Worm (Caenorhabditis elegans) whole organism, late embryonic: ENCODE results near the gene ceh-57.

Source experiments
- C08G9.2 ChIP-seq: sonication (generic microtip); optimal IDR thresholded peaks from 2 replicates; lab custom pipeline; 2016; ENCODE audit warnings: mild to moderate bottlenecking, missing genetic modification characterization, moderate library complexity, missing compliant biosample characterization
- C38D4.7 ChIP-seq: fragments of 200-800 bp; sonication (Bioruptor generic); optimal IDR thresholded peaks from 2 replicates; lab custom pipeline; 2018; ENCODE audit warnings: mild to moderate bottlenecking, missing genetic modification characterization, moderate library complexity, missing compliant biosample characterization
- F13H6.1 ChIP-seq: sonication (generic microtip); optimal IDR thresholded peaks from 2 replicates; lab custom pipeline; 2016; ENCODE audit warnings: missing genetic modification characterization, missing compliant biosample characterization
- T23F11.4 ChIP-seq: fragments of 200-800 bp; sonication (Bioruptor generic); optimal IDR thresholded peaks from 2 replicates; lab custom pipeline; 2018; ENCODE audit warnings: mild to moderate bottlenecking, missing genetic modification characterization, missing compliant biosample characterization
- Y22D7AL.16 ChIP-seq: sonication (generic microtip); optimal IDR thresholded peaks from 2 replicates; lab custom pipeline; 2016; ENCODE audit warnings: missing genetic modification characterization, missing compliant biosample characterization
- ahr-1 ChIP-seq: sonication (generic microtip); optimal IDR thresholded peaks from 2 replicates; lab custom pipeline; 2016; ENCODE audit warnings: missing genetic modification characterization, missing compliant biosample characterization
- ama-1 ChIP-seq: fragments of 150-350 bp; optimal IDR thresholded peaks from 2 replicates; lab custom pipeline; 2014
- ceh-22 ChIP-seq: sonication (generic microtip); optimal IDR thresholded peaks from 2 replicates; lab custom pipeline; 2017; ENCODE audit warnings: missing biosample characterization, missing genetic modification characterization
- ceh-31 ChIP-seq: sonication (generic microtip); optimal IDR thresholded peaks from 2 replicates; lab custom pipeline; 2016; ENCODE audit warnings: missing genetic modification characterization, missing compliant biosample characterization
- ceh-34 ChIP-seq: sonication (generic microtip); optimal IDR thresholded peaks from 2 replicates; lab custom pipeline; 2016; ENCODE audit warnings: mild to moderate bottlenecking, missing genetic modification characterization, missing compliant biosample characterization
- ceh-6 ChIP-seq: fragments of 200-800 bp; sonication (Bioruptor generic); optimal IDR thresholded peaks from 2 replicates; lab custom pipeline; 2018; ENCODE audit warnings: mild to moderate bottlenecking, missing genetic modification characterization, missing compliant biosample characterization
- che-1 ChIP-seq: sonication (generic microtip); optimal IDR thresholded peaks from 2 replicates; lab custom pipeline; 2016; ENCODE audit warnings: mild to moderate bottlenecking, missing genetic modification characterization, missing compliant biosample characterization
- dmd-4 ChIP-seq: sonication (generic microtip); optimal IDR thresholded peaks from 2 replicates; lab custom pipeline; 2016; ENCODE audit warnings: borderline replicate concordance, missing genetic modification characterization, missing compliant biosample characterization
- elt-2 ChIP-seq: sonication (generic microtip); optimal IDR thresholded peaks from 2 replicates; lab custom pipeline; 2016; ENCODE audit warnings: missing genetic modification reagents, missing genetic modification characterization, missing compliant biosample characterization
- elt-4 ChIP-seq: sonication (generic microtip); optimal IDR thresholded peaks from 2 replicates; lab custom pipeline; 2016; ENCODE audit warnings: missing genetic modification characterization, missing compliant biosample characterization
- ets-4 ChIP-seq: sonication (generic microtip); optimal IDR thresholded peaks from 2 replicates; lab custom pipeline; 2016; ENCODE audit warnings: missing genetic modification characterization, missing compliant biosample characterization
- eyg-1 ChIP-seq: sonication (generic microtip); optimal IDR thresholded peaks from 2 replicates; lab custom pipeline; 2016; ENCODE audit warnings: missing genotype, missing genetic modification characterization, missing compliant biosample characterization
- hlh-13 ChIP-seq: fragments of 200-800 bp; sonication (Bioruptor generic); optimal IDR thresholded peaks from 2 replicates; lab custom pipeline; 2018; ENCODE audit warnings: mild to moderate bottlenecking, missing genetic modification characterization, missing compliant biosample characterization
- hlh-30 ChIP-seq: sonication (generic microtip); optimal IDR thresholded peaks from 2 replicates; lab custom pipeline; 2017; ENCODE audit warnings: antibody characterized with exemption, missing genetic modification characterization, missing compliant biosample characterization; ENCODE audit not compliant: insufficient read depth
- lin-11 ChIP-seq: fragments of 200-800 bp; sonication (Bioruptor generic); optimal IDR thresholded peaks from 2 replicates; lab custom pipeline; 2018; ENCODE audit warnings: mild to moderate bottlenecking, missing genetic modification characterization, missing compliant biosample characterization
- nhr-11 ChIP-seq: fragments of 150-350 bp; optimal IDR thresholded peaks from 2 replicates; lab custom pipeline; 2014; ENCODE audit warnings: missing biosample characterization, missing genetic modification characterization
- nhr-232 ChIP-seq: sonication (generic microtip); optimal IDR thresholded peaks from 2 replicates; lab custom pipeline; 2016; ENCODE audit warnings: missing genetic modification characterization, missing compliant biosample characterization
- npax-4 ChIP-seq: sonication (generic microtip); optimal IDR thresholded peaks from 2 replicates; lab custom pipeline; 2016; ENCODE audit warnings: missing genetic modification characterization, missing compliant biosample characterization
- odd-2 ChIP-seq: sonication (generic microtip); optimal IDR thresholded peaks from 2 replicates; lab custom pipeline; 2017; ENCODE audit warnings: antibody characterized with exemption, mild to moderate bottlenecking, missing genetic modification characterization, missing compliant biosample characterization
- pax-1 ChIP-seq: fragments of 150-350 bp; optimal IDR thresholded peaks from 2 replicates; lab custom pipeline; 2014; ENCODE audit warnings: missing biosample characterization, missing genetic modification characterization
- pqm-1 ChIP-seq: sonication (generic microtip); optimal IDR thresholded peaks from 2 replicates; lab custom pipeline; 2016; ENCODE audit warnings: missing genetic modification characterization, missing compliant biosample characterization
- pros-1 ChIP-seq: fragments of 150-350 bp; optimal IDR thresholded peaks from 2 replicates; lab custom pipeline; 2014; ENCODE audit warnings: missing biosample characterization, missing genetic modification reagents, missing genetic modification characterization
- ref-2 ChIP-seq: sonication (generic microtip); optimal IDR thresholded peaks from 2 replicates; lab custom pipeline; 2016; ENCODE audit warnings: missing genetic modification characterization, missing compliant biosample characterization
- rnt-1 ChIP-seq: sonication (generic microtip); optimal IDR thresholded peaks from 2 replicates; lab custom pipeline; 2016; ENCODE audit warnings: missing genetic modification characterization, missing compliant biosample characterization
- sox-2 ChIP-seq: fragments of 200-800 bp; sonication (Bioruptor generic); IDR thresholded peaks from 2 replicates; pipeline ENCODE4 v1.3.6; 2022; ENCODE audit warnings: missing genetic modification reagents, missing genetic modification characterization, missing compliant biosample characterization
- tbx-2 ChIP-seq: sonication (generic microtip); optimal IDR thresholded peaks from 2 replicates; lab custom pipeline; 2016; ENCODE audit warnings: missing genetic modification characterization, missing compliant biosample characterization
- tbx-7 ChIP-seq: sonication (generic microtip); optimal IDR thresholded peaks from 2 replicates; lab custom pipeline; 2016; ENCODE audit warnings: missing genotype, missing genetic modification characterization, missing compliant biosample characterization
- unc-3 ChIP-seq, 2 experiments: fragments of 200-800 bp in 1 of 2; sonication (Bioruptor generic) in 1 of 2; sonication (generic microtip) in 1 of 2; conservative IDR thresholded peaks in 1 of 2; optimal IDR thresholded peaks in 1 of 2; 2 replicates each; pipeline versions ENCODE4 v1.3.6 to Lab custom; 2016 to 2022; ENCODE audit warnings: missing compliant biosample characterization in 2 of 2, missing genetic modification characterization in 2 of 2, missing genetic modification reagents in 1 of 2
- unc-55 ChIP-seq: sonication (generic microtip); optimal IDR thresholded peaks from 2 replicates; lab custom pipeline; 2017; ENCODE audit warnings: missing biosample characterization, missing genetic modification reagents, missing genetic modification characterization
- zip-5 ChIP-seq: sonication (generic microtip); optimal IDR thresholded peaks from 2 replicates; lab custom pipeline; 2016; ENCODE audit warnings: missing genetic modification characterization, missing compliant biosample characterization
- ztf-16 ChIP-seq: sonication (generic microtip); optimal IDR thresholded peaks from 2 replicates; lab custom pipeline; 2017; ENCODE audit warnings: missing genetic modification characterization, missing compliant biosample characterization

Gene ceh-57

DNA sequence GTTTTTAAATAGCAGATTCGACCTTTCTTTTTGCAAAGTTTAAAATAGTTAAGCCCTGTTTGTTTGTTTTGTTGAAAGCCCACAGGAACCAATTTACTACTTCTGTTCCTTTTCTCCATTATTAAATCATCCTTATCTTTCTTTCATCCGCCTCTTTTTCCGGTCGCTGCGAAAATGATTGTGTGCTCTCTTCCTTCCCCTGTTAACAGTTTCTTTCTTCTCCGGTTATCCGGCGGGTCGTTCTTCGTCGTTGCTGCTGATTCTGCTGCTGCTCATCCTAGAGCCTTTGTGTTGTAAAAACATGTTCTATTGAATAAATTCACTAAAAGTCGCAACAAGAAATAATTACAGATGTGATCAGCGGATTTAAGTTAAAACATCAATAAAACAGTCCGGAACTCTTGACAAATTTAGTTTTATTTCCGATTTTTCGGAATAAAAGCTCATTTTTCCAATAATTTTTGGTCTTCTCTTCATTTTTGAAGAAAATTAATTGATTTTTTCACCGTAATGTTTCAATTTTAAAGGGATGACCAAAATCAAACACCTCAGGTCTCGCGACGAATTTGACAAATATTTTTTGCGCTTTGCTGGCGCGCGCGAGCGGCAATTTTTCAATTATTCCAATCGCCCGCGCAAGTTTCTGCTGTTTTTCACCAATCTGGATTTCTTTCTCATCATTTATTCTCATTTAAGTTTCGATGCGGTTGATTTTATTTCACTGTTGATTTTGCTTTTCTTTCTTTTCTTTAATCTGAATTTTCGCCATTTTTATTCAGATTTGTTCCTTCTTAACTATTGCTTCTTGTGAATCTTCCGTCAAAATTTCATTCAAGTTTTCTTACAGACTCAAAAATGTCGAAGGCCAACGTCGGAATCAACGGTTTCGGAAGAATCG is 26.4 kb upstream of the ceh-57 start, which contains the start of gene gpd-1:
Gene gpd-1, plus strand, starts transcription at position 848 of the 898 bp plus-strand sequence.
- TF ChIP-seq ama-1 (lab: Kevin White, UChicago) (no peak), C08G9.2 (tag; lab: Kevin White, UChicago) (no peak), hlh-13 (GFP tag; lab: Kevin White, UChicago) (no peak), odd-2 (no peak), pqm-1 (tag; lab: Kevin White, UChicago) (no peak)

DNA sequence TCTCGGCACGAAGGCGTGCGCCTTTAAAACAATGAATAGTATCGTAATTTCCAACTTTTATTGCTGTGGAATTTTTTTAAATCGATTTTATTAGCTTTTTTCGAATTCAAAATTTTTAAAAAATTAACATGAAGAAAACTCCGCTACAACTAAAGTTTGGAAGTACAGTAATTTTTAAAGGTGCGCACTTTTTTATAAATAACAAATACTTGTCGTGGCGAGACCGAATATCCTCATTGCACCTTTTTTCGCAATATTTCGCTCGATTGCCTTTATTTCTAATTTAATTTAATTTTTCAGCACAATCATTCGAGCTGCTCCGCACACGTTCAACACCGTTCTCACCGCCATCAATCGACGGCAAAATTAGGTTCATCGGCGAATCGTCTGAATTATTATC is 23.8 kb upstream of the ceh-57 start, which contains the start of the genes T09F3.2 and T09F3.7:
Gene T09F3.2, plus strand, starts transcription at position 301 of the 400 bp plus-strand sequence.
Gene T09F3.7, plus strand, starts transcription at position 315 of the 400 bp plus-strand sequence.
- no peak for TF ChIP-seq Y22D7AL.16 (tag; lab: Kevin White, UChicago)
- no peak for TF ChIP-seq tbx-2 (tag; lab: Kevin White, UChicago)
- no peak for TF ChIP-seq ceh-34 (tag; lab: Kevin White, UChicago)
- TF ChIP-seq C38D4.7 (GFP tag; lab: Kevin White, UChicago) = no peak
- TF ChIP-seq F13H6.1 = no peak
- no peak for TF ChIP-seq elt-2
- no peak for TF ChIP-seq ahr-1 (tag; lab: Kevin White, UChicago)
- TF ChIP-seq hlh-30 = no peak
- TF ChIP-seq hlh-13 (GFP tag; lab: Kevin White, UChicago) = no peak
- no peak for TF ChIP-seq pax-1 (tag; lab: Kevin White, UChicago)
- no peak for TF ChIP-seq T23F11.4 (GFP tag; lab: Kevin White, UChicago)
- TF ChIP-seq npax-4 = no peak
- no peak for TF ChIP-seq unc-55 (GFP tag; lab: Kevin White, UChicago)

DNA sequence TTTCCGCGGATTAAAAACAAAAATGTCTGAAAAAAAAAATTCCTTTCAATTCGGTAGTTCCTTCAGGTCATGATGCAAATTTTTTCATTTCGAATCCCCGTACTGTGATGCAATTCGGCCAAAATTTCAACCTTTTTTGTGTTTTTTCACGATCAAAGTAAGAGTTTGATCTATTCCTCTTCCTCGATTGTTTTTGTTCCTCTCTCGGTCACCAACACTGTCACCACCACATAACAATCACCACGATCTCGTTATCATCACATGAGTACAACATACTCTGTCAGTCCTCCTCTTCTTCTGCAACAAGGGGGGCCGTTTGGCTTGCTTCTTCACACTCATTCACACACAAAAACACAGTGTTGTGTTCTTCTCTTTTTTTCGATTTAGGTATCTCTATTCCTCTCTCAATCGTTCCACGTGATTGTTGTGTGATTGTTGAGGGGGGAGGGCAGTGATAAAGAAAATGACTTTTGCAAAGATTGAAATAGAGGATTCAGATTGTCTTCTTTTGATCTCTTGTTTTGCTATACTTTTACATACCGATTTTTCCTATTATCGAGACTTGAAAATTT is 23.2 kb upstream of the ceh-57 start:
- TF ChIP-seq pros-1 (tag; lab: Kevin White, UChicago) (no peak), elt-2 (peak; percentile 1)

DNA sequence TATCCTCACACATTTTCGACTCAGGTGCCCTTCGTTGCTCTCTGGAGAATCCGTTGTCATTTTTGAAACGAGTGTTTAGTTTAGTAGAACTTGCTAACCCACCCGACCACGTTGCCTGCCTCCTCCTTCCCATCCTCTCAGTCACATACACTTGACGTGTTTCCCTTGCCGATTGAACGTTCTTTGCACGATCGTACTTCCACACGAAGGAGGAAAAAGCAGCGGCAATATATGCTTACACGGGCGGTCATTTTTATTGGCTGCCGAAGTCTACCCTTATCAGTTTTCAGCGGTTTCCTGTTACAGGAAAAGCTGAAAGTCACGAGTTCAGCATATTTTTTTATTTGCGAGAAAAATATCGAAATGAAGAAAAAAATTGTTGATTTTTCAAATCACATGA is 22.7 kb upstream of the ceh-57 start:
- TF ChIP-seq unc-3 (GFP tag; conservative IDR thresholded peaks at IDR 0.05; lab: Robert Waterston, UW) = no peak
- no peak for TF ChIP-seq unc-3 (tag; optimal IDR thresholded peaks at IDR 0.05; lab: Kevin White, UChicago)
- peak; percentile 9 for TF ChIP-seq tbx-2 (tag; lab: Kevin White, UChicago)

DNA sequence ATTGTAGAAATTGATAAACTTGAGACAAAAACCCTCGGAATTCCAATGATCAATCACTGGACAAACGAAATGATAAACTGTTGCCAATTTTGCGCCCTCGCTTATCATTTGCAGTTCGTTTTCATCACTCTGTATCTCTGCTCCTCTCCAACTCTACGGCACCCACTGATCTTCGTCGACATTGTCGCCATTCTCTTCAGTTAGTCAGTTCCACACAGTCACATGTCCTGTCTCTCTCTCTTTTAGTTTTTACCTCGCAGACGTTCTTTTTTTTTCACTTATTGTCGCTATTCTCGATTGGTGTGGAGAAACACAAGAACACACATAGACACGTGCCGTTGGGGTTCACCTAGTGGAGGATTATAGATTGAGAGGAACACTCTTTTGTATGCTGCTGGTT is 21.9 kb upstream of the ceh-57 start:
- no peak for TF ChIP-seq ztf-16 (tag; lab: Kevin White, UChicago)
- peak; percentile 52 for TF ChIP-seq hlh-30
- TF ChIP-seq elt-2 = peak; percentile 37

- TF ChIP-seq C38D4.7 (GFP tag; lab: Kevin White, UChicago) (peak; percentile 50), lin-11 (no peak), npax-4 (no peak), che-1 (tag; lab: Kevin White, UChicago) (peak; percentile 60), ceh-6 (GFP tag; lab: Kevin White, UChicago) (no peak), Y22D7AL.16 (tag; lab: Kevin White, UChicago) (peak; percentile 50), zip-5 (tag; lab: Kevin White, UChicago) (peak; percentile 40), rnt-1 (tag; lab: Kevin White, UChicago) (no peak), hlh-30 (peak; percentile 33), ceh-22 (tag; lab: Kevin White, UChicago) (no peak), ceh-31 (tag; lab: Kevin White, UChicago) (peak; percentile 56), C08G9.2 (tag; lab: Kevin White, UChicago) (peak; percentile 36), ama-1 (lab: Kevin White, UChicago) (no peak), elt-2 (peak; percentile 86), elt-4 (tag; lab: Kevin White, UChicago) (no peak), ref-2 (tag; lab: Kevin White, UChicago) (peak; percentile 51), eyg-1 (peak; percentile 12), F13H6.1 (peak; percentile 17), ahr-1 (tag; lab: Kevin White, UChicago) (peak; percentile 46), nhr-11 (tag; lab: Kevin White, UChicago) (no peak), ets-4 (tag; lab: Kevin White, UChicago) (no peak), nhr-232 (tag; lab: Kevin White, UChicago) (peak; percentile 54), dmd-4 (tag; lab: Kevin White, UChicago) (no peak), sox-2 (GFP tag; lab: Robert Waterston, UW) (peak; percentile 19; the same call in 1 of the 2 replicates), tbx-7 (tag; lab: Kevin White, UChicago) (no peak), hlh-13 (GFP tag; lab: Kevin White, UChicago) (no peak), odd-2 (no peak)
These were observed 21.1 kb upstream of the ceh-57 start for ce11 chrII:10388041-10388706.
